Fruit fly (Drosophila melanogaster): ENCODE data around the gene heix.

dm6 chr2L:16275809-16276178 is 23.9 kb downstream of the heix start:
- TF ChIP-seq Crg-1 (GFP tag; optimal IDR thresholded peaks at IDR 0.05) (no peak), CG33017 (tag; optimal IDR thresholded peaks at IDR 0.05) (no peak), kay (GFP tag; ENCODE audit: borderline replicate concordance) (no peak), toe (GFP tag; optimal IDR thresholded peaks at IDR 0.05) (no peak), cnc (optimal IDR thresholded peaks at IDR 0.05) (no peak), bab1 (GFP tag; optimal IDR thresholded peaks at IDR 0.05) (no peak), tj (GFP tag; optimal IDR thresholded peaks at IDR 0.05) (peak; percentile 24)
